Worm (Caenorhabditis elegans): ENCODE results near the gene F16B4.6.

DNA sequence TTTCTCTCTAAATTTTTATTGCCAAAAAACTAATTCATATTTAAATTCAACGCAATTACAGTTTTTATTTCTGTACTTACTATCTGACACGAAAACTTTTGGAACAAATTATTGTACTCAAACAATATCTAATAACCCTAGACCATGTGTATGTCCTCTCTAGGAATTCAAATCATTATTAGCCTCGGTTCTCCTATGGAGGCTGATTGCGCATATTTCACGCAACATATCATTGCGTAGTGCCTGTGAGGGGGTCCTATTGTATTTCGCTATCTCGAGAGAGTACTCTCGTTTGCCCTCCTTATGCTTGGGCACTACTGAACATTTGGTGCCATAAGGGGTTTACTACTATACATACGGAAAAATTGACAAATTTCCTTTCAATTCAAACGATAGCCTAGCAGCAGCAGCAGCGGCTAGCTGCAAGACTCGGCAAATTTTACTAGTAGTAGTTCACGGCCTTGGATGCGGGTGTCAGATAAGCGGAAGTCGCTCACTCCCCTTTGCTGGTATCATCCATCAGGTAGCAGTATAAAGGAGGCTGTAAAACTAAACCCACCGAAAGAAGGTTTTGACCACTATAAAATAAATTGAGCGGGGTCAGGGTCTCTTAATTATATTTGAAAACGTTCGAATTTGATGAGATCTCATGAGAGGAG lies 8.3 kb upstream of the F16B4.6 start:
- TF ChIP-seq T22C8.4 (GFP tag; IDR thresholded peaks at IDR 0.05) (no peak), med-1 (GFP tag; optimal IDR thresholded peaks at IDR 0.05; ENCODE audit: insufficient read depth) (no peak)
